Worm (Caenorhabditis elegans) whole organism, young adult: ENCODE data around the gene rpac-40.

ENCODE experiments used
- B0261.1 ChIP-seq: sonication (generic microtip); optimal IDR thresholded peaks from 2 replicates; lab custom pipeline; 2016; ENCODE audit warnings: mild to moderate bottlenecking, missing genetic modification characterization, moderate library complexity, missing compliant biosample characterization
- B0336.3 ChIP-seq: fragments of 200-800 bp; sonication (Bioruptor generic); IDR thresholded peaks from 2 replicates; pipeline ENCODE4 v1.3.6; 2022; ENCODE audit warnings: missing genetic modification characterization, missing compliant biosample characterization
- C17E4.6 ChIP-seq: fragments of 200-800 bp; sonication (Bioruptor generic); IDR thresholded peaks from 2 replicates; pipeline ENCODE4 v1.3.6; 2022; ENCODE audit warnings: missing genetic modification reagents, missing genetic modification characterization, missing compliant biosample characterization
- D2030.7 ChIP-seq: fragments of 200-800 bp; sonication (Bioruptor generic); IDR thresholded peaks from 2 replicates; pipeline ENCODE4 v1.3.6; 2022; ENCODE audit warnings: missing genetic modification reagents, missing genetic modification characterization, missing compliant biosample characterization
- F23B12.7 ChIP-seq: sonication (generic microtip); optimal IDR thresholded peaks from 2 replicates; lab custom pipeline; 2017; ENCODE audit warnings: missing genetic modification characterization, mild to moderate bottlenecking, missing compliant biosample characterization, antibody characterized with exemption, moderate library complexity; ENCODE audit not compliant: insufficient read depth
- F33H1.4 ChIP-seq: fragments of 200-800 bp; sonication (Bioruptor generic); IDR thresholded peaks from 2 replicates; pipeline ENCODE4 v1.3.6; 2022; ENCODE audit warnings: missing genetic modification reagents, missing genetic modification characterization, missing compliant biosample characterization
- F39B2.1 ChIP-seq: fragments of 200-800 bp; sonication (Bioruptor generic); IDR thresholded peaks from 2 replicates; pipeline ENCODE4 v1.3.6; 2022; ENCODE audit warnings: missing genetic modification reagents, missing genetic modification characterization, missing compliant biosample characterization
- F49E8.2 ChIP-seq: sonication (generic microtip); optimal IDR thresholded peaks from 3 replicates; lab custom pipeline; 2017; ENCODE audit warnings: missing genetic modification characterization, mild to moderate bottlenecking, missing compliant biosample characterization, antibody characterized with exemption, moderate library complexity; ENCODE audit not compliant: insufficient read depth
- F57A8.1 ChIP-seq: fragments of 200-800 bp; sonication (Bioruptor generic); optimal IDR thresholded peaks from 2 replicates; lab custom pipeline; 2018; ENCODE audit warnings: mild to moderate bottlenecking, missing genetic modification characterization, moderate library complexity, missing compliant biosample characterization
- F57C9.4 ChIP-seq: sonication (generic microtip); optimal IDR thresholded peaks from 2 replicates; lab custom pipeline; 2017; ENCODE audit warnings: mild to moderate bottlenecking, missing genetic modification characterization, missing compliant biosample characterization
- K11D2.4 ChIP-seq: fragments of 200-800 bp; sonication (Bioruptor generic); IDR thresholded peaks from 2 replicates; pipeline ENCODE4 v1.3.6; 2022; ENCODE audit warnings: missing genetic modification reagents, missing genetic modification characterization, missing compliant biosample characterization
- Y53F4B.3 ChIP-seq: fragments of 200-800 bp; sonication (Bioruptor generic); IDR thresholded peaks from 2 replicates; pipeline ENCODE4 v1.3.6; 2022; ENCODE audit warnings: missing genetic modification reagents, missing genetic modification characterization, missing compliant biosample characterization
- Y53G8AR.9 ChIP-seq: fragments of 200-800 bp; sonication (Bioruptor generic); conservative IDR thresholded peaks from 2 replicates; pipeline ENCODE4 v1.3.6; 2022; ENCODE audit warnings: missing genetic modification reagents, missing genetic modification characterization, missing compliant biosample characterization
- Y79H2A.3 ChIP-seq: fragments of 200-800 bp; sonication (Bioruptor generic); conservative IDR thresholded peaks from 2 replicates; pipeline ENCODE4 v1.3.6; 2022; ENCODE audit warnings: missing genetic modification reagents, missing genetic modification characterization, missing compliant biosample characterization
- athp-1 ChIP-seq: sonication (generic microtip); optimal IDR thresholded peaks from 2 replicates; lab custom pipeline; 2017; ENCODE audit warnings: mild to moderate bottlenecking, missing genetic modification characterization, missing compliant biosample characterization
- attf-3 ChIP-seq: fragments of 200-800 bp; sonication (Bioruptor generic); conservative IDR thresholded peaks from 2 replicates; pipeline ENCODE4 v1.3.6; 2022; ENCODE audit warnings: missing genetic modification reagents, missing genetic modification characterization, missing compliant biosample characterization
- cebp-2 ChIP-seq: fragments of 200-800 bp; sonication (Bioruptor generic); IDR thresholded peaks from 2 replicates; pipeline ENCODE4 v1.3.6; 2022; ENCODE audit warnings: missing genetic modification characterization, missing compliant biosample characterization
- ceh-100 ChIP-seq: fragments of 200-800 bp; sonication (Bioruptor generic); IDR thresholded peaks from 2 replicates; pipeline ENCODE4 v1.3.6; 2022; ENCODE audit warnings: missing genetic modification reagents, missing genetic modification characterization, missing compliant biosample characterization
- chd-7 ChIP-seq: sonication (generic microtip); optimal IDR thresholded peaks from 2 replicates; lab custom pipeline; 2016; ENCODE audit warnings: mild to moderate bottlenecking, missing genetic modification characterization, moderate library complexity, missing compliant biosample characterization
- dpl-1 ChIP-seq: fragments of 150-350 bp; optimal IDR thresholded peaks from 2 replicates; lab custom pipeline; 2014; ENCODE audit warnings: missing biosample characterization, missing genetic modification reagents, missing genetic modification characterization
- efl-1 ChIP-seq: fragments of 150-350 bp; optimal IDR thresholded peaks from 2 replicates; lab custom pipeline; 2014; ENCODE audit warnings: missing biosample characterization, missing genetic modification reagents, missing genetic modification characterization
- egl-44 ChIP-seq: fragments of 200-800 bp; sonication (Bioruptor generic); IDR thresholded peaks from 2 replicates; pipeline ENCODE4 v1.3.6; 2022; ENCODE audit warnings: missing genetic modification reagents, missing genetic modification characterization, missing compliant biosample characterization
- egrh-3 ChIP-seq: fragments of 200-800 bp; sonication (Bioruptor generic); IDR thresholded peaks from 2 replicates; pipeline ENCODE4 v1.3.6; 2022; ENCODE audit warnings: missing genetic modification reagents, missing genetic modification characterization, missing compliant biosample characterization
- hmg-1.2 ChIP-seq: fragments of 200-800 bp; sonication (Bioruptor generic); IDR thresholded peaks from 2 replicates; pipeline ENCODE4 v1.3.6; 2022; ENCODE audit warnings: missing genetic modification reagents, missing genetic modification characterization, missing compliant biosample characterization
- hrde-1 ChIP-seq: sonication (generic microtip); optimal IDR thresholded peaks from 2 replicates; lab custom pipeline; 2016; ENCODE audit warnings: missing genetic modification characterization, mild to moderate bottlenecking, missing compliant biosample characterization, moderate library complexity, missing genotype, missing genetic modification reagents, borderline replicate concordance
- hsf-1 ChIP-seq: fragments of 200-800 bp; sonication (Bioruptor generic); IDR thresholded peaks from 2 replicates; pipeline ENCODE4 v1.3.6; 2022; ENCODE audit warnings: missing genetic modification reagents, missing genetic modification characterization, missing compliant biosample characterization
- let-526 ChIP-seq: fragments of 200-800 bp; sonication (Bioruptor generic); IDR thresholded peaks from 2 replicates; pipeline ENCODE4 v1.3.6; 2022; ENCODE audit warnings: missing genetic modification reagents, missing genetic modification characterization, missing compliant biosample characterization
- lin-26 ChIP-seq: fragments of 200-800 bp; sonication (Bioruptor generic); IDR thresholded peaks from 2 replicates; pipeline ENCODE4 v1.3.6; 2022; ENCODE audit warnings: missing genetic modification reagents, missing genetic modification characterization, missing compliant biosample characterization
- lin-35 ChIP-seq, 3 experiments: fragments of 150-350 bp in 2 of 3; sonication (generic microtip) in 1 of 3; optimal IDR thresholded peaks; 2 replicates each; lab custom pipeline; 2014 to 2018; ENCODE audit warnings: missing biosample characterization in 3 of 3, missing genetic modification characterization in 3 of 3, missing genetic modification reagents in 3 of 3
- lin-40 ChIP-seq: sonication (generic microtip); optimal IDR thresholded peaks from 2 replicates; lab custom pipeline; 2016; ENCODE audit warnings: missing genetic modification characterization, mild to moderate bottlenecking, missing compliant biosample characterization, missing genotype, missing genetic modification reagents
- lir-1 ChIP-seq: fragments of 200-800 bp; sonication (Bioruptor generic); conservative IDR thresholded peaks from 2 replicates; pipeline ENCODE4 v1.3.6; 2022; ENCODE audit warnings: missing genetic modification reagents, missing genetic modification characterization, missing compliant biosample characterization
- lsl-1 ChIP-seq: fragments of 200-800 bp; sonication (Bioruptor generic); optimal IDR thresholded peaks from 2 replicates; lab custom pipeline; 2018; ENCODE audit warnings: mild to moderate bottlenecking, missing genetic modification characterization, moderate library complexity, missing compliant biosample characterization
- madf-8 ChIP-seq: fragments of 200-800 bp; sonication (Bioruptor generic); conservative IDR thresholded peaks from 2 replicates; pipeline ENCODE4 v1.3.6; 2022; ENCODE audit warnings: missing genetic modification reagents, missing genetic modification characterization, missing compliant biosample characterization
- mcd-1 ChIP-seq: fragments of 200-800 bp; sonication (Bioruptor generic); IDR thresholded peaks from 2 replicates; pipeline ENCODE4 v1.3.6; 2022; ENCODE audit warnings: missing genetic modification reagents, missing genetic modification characterization, missing compliant biosample characterization
- nfyb-1 ChIP-seq: fragments of 200-800 bp; sonication (Bioruptor generic); IDR thresholded peaks from 2 replicates; pipeline ENCODE4 v1.3.6; 2022; ENCODE audit warnings: missing genetic modification reagents, missing genetic modification characterization, missing compliant biosample characterization
- nhr-179 ChIP-seq: sonication (generic microtip); optimal IDR thresholded peaks from 2 replicates; lab custom pipeline; 2016; ENCODE audit warnings: mild to moderate bottlenecking, missing genetic modification characterization, missing compliant biosample characterization
- nhr-90 ChIP-seq: sonication (generic microtip); optimal IDR thresholded peaks from 2 replicates; lab custom pipeline; 2016; ENCODE audit warnings: missing genotype, mild to moderate bottlenecking, missing genetic modification characterization, missing compliant biosample characterization
- pbrm-1 ChIP-seq: fragments of 200-800 bp; sonication (Bioruptor generic); IDR thresholded peaks from 2 replicates; pipeline ENCODE4 v1.3.6; 2022; ENCODE audit warnings: missing genetic modification reagents, missing genetic modification characterization, missing compliant biosample characterization
- snpc-1.1 ChIP-seq: sonication (generic microtip); optimal IDR thresholded peaks from 2 replicates; lab custom pipeline; 2017; ENCODE audit warnings: missing genetic modification characterization, mild to moderate bottlenecking, missing compliant biosample characterization, antibody characterized with exemption, moderate library complexity, missing genotype, missing genetic modification reagents; ENCODE audit not compliant: insufficient read depth
- snpc-1.3 ChIP-seq: sonication (generic microtip); optimal IDR thresholded peaks from 2 replicates; lab custom pipeline; 2017; ENCODE audit warnings: missing genetic modification characterization, mild to moderate bottlenecking, missing compliant biosample characterization, antibody characterized with exemption, moderate library complexity, missing genotype, missing genetic modification reagents; ENCODE audit not compliant: insufficient read depth
- snpc-4 ChIP-seq, 5 experiments: fragments of 150-350 bp in 1 of 5; sonication (generic microtip) in 4 of 5; optimal IDR thresholded peaks; 2 replicates each; lab custom pipeline; 2014 to 2018; ENCODE audit warnings: missing genetic modification characterization in 5 of 5, missing biosample characterization in 3 of 5, antibody characterized with exemption in 2 of 5, mild to moderate bottlenecking in 2 of 5, missing compliant biosample characterization in 2 of 5, missing genotype in 2 of 5, moderate library complexity in 2 of 5, missing genetic modification reagents in 1 of 5
- xnd-1 ChIP-seq: sonication (generic microtip); optimal IDR thresholded peaks from 2 replicates; lab custom pipeline; 2016; ENCODE audit warnings: missing genotype, missing genetic modification reagents, missing genetic modification characterization, missing compliant biosample characterization
- ztf-28 ChIP-seq: fragments of 200-800 bp; sonication (Bioruptor generic); IDR thresholded peaks from 2 replicates; pipeline ENCODE4 v1.3.6; 2022; ENCODE audit warnings: missing genetic modification reagents, missing genetic modification characterization, missing compliant biosample characterization

The rpac-40 gene

DNA sequence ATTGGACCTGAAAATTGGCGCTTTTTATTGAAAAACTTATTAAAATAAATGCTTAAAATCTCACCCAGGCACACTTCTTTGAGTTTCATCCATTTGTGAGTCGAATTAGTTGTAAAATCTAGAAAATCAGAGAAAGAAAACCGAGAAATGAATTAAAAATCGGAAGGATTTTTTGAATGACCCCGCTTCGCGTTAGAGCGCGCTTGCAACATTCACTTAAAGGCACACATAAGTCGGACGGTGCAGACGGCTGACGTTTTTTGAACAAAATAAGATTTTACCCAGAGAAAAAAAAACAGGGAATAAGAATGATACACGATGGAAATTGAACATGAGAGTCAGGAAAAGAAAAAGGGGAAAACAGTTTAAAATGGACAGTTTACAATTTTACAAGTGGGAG is 29.6 kb upstream of the rpac-40 start (continued):
- no peak for TF ChIP-seq hsf-1

DNA sequence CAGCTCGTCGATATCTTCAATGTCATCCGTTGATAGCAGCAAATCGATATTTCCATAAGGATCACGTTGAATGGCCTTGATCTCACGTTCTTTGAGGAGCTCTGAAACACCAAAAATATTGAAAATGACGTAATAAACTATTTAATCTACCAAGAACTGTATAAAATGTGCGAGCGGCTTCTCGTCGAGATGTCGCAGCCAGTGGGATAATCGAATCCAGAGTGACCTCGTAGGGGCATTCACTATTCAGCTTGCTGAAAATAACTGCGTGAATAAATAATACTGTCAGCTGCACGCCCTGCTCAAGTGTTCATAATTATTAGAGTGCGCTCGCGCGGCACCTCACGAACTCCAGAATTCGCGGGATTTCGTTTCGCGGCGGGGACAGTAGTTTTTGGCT is 29.1 kb upstream of the rpac-40 start, which contains the start of gene Y45G5AM.7:
Gene Y45G5AM.7, minus strand, starts transcription at position 101 of the 400 bp plus-strand sequence.
- TF ChIP-seq lin-40 (tag; lab: Kevin White, UChicago) = no peak
- no peak for TF ChIP-seq chd-7 (tag; lab: Kevin White, UChicago)
- TF ChIP-seq egrh-3 (GFP tag; lab: Robert Waterston, UW) = no peak
- no peak for TF ChIP-seq K11D2.4 (GFP tag; lab: Robert Waterston, UW)
- no peak for TF ChIP-seq lin-35 (GFP tag; optimal IDR thresholded peaks at IDR 0.05; lab: Kevin White, UChicago)
- TF ChIP-seq Y53G8AR.9 = no peak
- TF ChIP-seq pbrm-1 = no peak
- TF ChIP-seq nhr-90 (tag; lab: Kevin White, UChicago) = no peak

DNA sequence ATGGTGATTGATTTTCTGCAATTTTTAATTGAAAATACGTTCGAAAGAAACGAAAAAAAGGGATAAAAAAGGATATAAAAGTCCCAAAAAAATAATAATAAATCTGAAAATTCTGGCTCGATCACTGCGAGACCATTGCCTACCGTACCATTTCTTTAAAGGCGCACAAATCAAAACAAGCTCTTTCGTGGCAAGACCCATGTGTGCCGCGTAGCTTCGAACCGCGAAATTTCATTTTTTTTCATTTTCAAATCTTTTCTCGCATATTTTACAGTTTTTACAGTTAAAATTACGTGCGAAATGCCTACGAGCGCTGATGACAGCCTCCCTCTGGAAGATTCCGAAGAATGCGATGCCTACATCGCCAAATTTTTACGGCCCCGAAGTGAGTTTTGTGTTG is 23.7 kb upstream of the rpac-40 start, which contains the start of the genes coh-4 and pid-5:
Gene coh-4, minus strand, starts transcription at position 17 of the 400 bp plus-strand sequence.
Gene pid-5, plus strand, starts transcription at position 259 of the 400 bp plus-strand sequence.
- TF ChIP-seq ztf-28 (GFP tag; lab: Robert Waterston, UW) (peak; percentile 68; the same call in 1 of the 2 replicates), pbrm-1 (peak; percentile 61), madf-8 (GFP tag; lab: Robert Waterston, UW) (peak; percentile 95), dpl-1 (GFP tag; lab: Kevin White, UChicago) (peak; percentile 92), lir-1 (GFP tag; lab: Robert Waterston, UW) (peak; percentile 24; the same call in 1 of the 2 replicates), mcd-1 (GFP tag; lab: Robert Waterston, UW) (peak; percentile 83), efl-1 (GFP tag; lab: Kevin White, UChicago) (peak; percentile 98), cebp-2 (GFP tag; lab: Robert Waterston, UW) (no peak), Y79H2A.3 (GFP tag; lab: Robert Waterston, UW) (no peak), hmg-1.2 (peak; percentile 44), lin-26 (no peak), F33H1.4 (GFP tag; lab: Robert Waterston, UW) (peak; percentile 99), Y53F4B.3 (GFP tag; lab: Robert Waterston, UW) (no peak), nfyb-1 (GFP tag; lab: Robert Waterston, UW) (peak; percentile 63), F49E8.2 (tag; lab: Kevin White, UChicago) (peak; percentile 83), attf-3 (0 out of 2 replicates have a peak, but pooled peaks have one; percentile 14), xnd-1 (tag; lab: Kevin White, UChicago) (peak; percentile 99), athp-1 (peak; percentile 23), hrde-1 (tag; lab: Kevin White, UChicago) (peak; percentile 22), F57A8.1 (GFP tag; lab: Kevin White, UChicago) (no peak), snpc-1.1 (tag; lab: Kevin White, UChicago) (peak; percentile 58), lin-40 (tag; lab: Kevin White, UChicago) (no peak), snpc-4 (GFP tag; optimal IDR thresholded peaks at IDR 0.05; lab: Kevin White, UChicago) (peak; percentile 44), snpc-4 (tag; optimal IDR thresholded peaks at IDR 0.05; lab: Kevin White, UChicago) (peak in 2 of 4 experiments; percentile 57 to 66), C17E4.6 (GFP tag; lab: Robert Waterston, UW) (peak; percentile 61; the same call in 1 of the 2 replicates), B0261.1 (tag; lab: Kevin White, UChicago) (no peak), egl-44 (GFP tag; lab: Robert Waterston, UW) (no peak), F39B2.1 (GFP tag; lab: Robert Waterston, UW) (no peak), let-526 (no peak), B0336.3 (GFP tag; lab: Robert Waterston, UW) (peak; percentile 74), F57C9.4 (tag; lab: Kevin White, UChicago) (no peak), hsf-1 (peak; percentile 71), snpc-1.3 (peak; percentile 81), nhr-179 (tag; lab: Kevin White, UChicago) (no peak), ceh-100 (GFP tag; lab: Robert Waterston, UW) (peak; percentile 61), F23B12.7 (peak; percentile 36), lsl-1 (GFP tag; lab: Kevin White, UChicago) (peak; percentile 99), D2030.7 (peak; percentile 95)
